Fruit fly (Drosophila melanogaster) whole organism, embryonic: ENCODE measurements around the gene CG44008.

Source experiments
- Adf1 ChIP-seq: fragments of 200-800 bp; sonication (Bioruptor generic); IDR thresholded peaks from 2 replicates; pipeline ENCODE4 v1.3.6; 2022; ENCODE audit warnings: missing biosample characterization, missing genetic modification characterization
- Atf6 ChIP-seq: fragments of 200-800 bp; sonication (Bioruptor generic); IDR thresholded peaks from 2 replicates; pipeline ENCODE4 v1.3.6; 2022; ENCODE audit warnings: missing biosample characterization, missing genetic modification characterization
- Bteb2 ChIP-seq: fragments of 200-800 bp; sonication (Bioruptor generic); optimal IDR thresholded peaks from 2 replicates; lab custom pipeline; 2016; ENCODE audit warnings: missing biosample characterization, missing genetic modification characterization
- CG11247 ChIP-seq: fragments of 200-800 bp; sonication (Bioruptor generic); IDR thresholded peaks from 2 replicates; pipeline ENCODE4 v1.3.6; 2022; ENCODE audit warnings: missing biosample characterization, missing genetic modification characterization
- CG12071 ChIP-seq: fragments of 200-800 bp; sonication (Bioruptor generic); optimal IDR thresholded peaks from 3 replicates; lab custom pipeline; 2018; ENCODE audit warnings: missing biosample characterization, mild to moderate bottlenecking, missing genetic modification characterization
- CG12219 ChIP-seq: fragments of 200-800 bp; sonication (Bioruptor generic); optimal IDR thresholded peaks from 3 replicates; lab custom pipeline; 2018; ENCODE audit warnings: missing biosample characterization, mild to moderate bottlenecking, missing genetic modification characterization
- CG1233 ChIP-seq: fragments of 200-800 bp; sonication (Bioruptor generic); optimal IDR thresholded peaks from 4 replicates; lab custom pipeline; 2018; ENCODE audit warnings: missing biosample characterization, mild to moderate bottlenecking, missing genetic modification characterization
- CG14014 ChIP-seq: fragments of 200-800 bp; sonication (Bioruptor generic); IDR thresholded peaks from 2 replicates; pipeline ENCODE4 v1.3.6; 2022; ENCODE audit warnings: missing biosample characterization, missing genetic modification characterization
- CG15073 ChIP-seq: fragments of 200-800 bp; sonication (Bioruptor generic); optimal IDR thresholded peaks from 2 replicates; lab custom pipeline; 2016; ENCODE audit warnings: missing biosample characterization, missing genetic modification characterization
- CG16863 ChIP-seq: fragments of 200-800 bp; sonication (Bioruptor generic); optimal IDR thresholded peaks from 3 replicates; lab custom pipeline; 2016; ENCODE audit warnings: missing biosample characterization, missing genetic modification characterization
- CG18476 ChIP-seq: fragments of 200-800 bp; sonication (Bioruptor generic); optimal IDR thresholded peaks from 2 replicates; lab custom pipeline; 2016; ENCODE audit warnings: missing biosample characterization, mild to moderate bottlenecking, missing genetic modification characterization
- CG2199 ChIP-seq: fragments of 200-800 bp; sonication (Bioruptor generic); IDR thresholded peaks from 3 replicates; pipeline ENCODE4 v1.3.6; 2022; ENCODE audit warnings: missing biosample characterization, missing genetic modification characterization
- CG3065 ChIP-seq: fragments of 200-800 bp; sonication (Bioruptor generic); optimal IDR thresholded peaks from 2 replicates; lab custom pipeline; 2016; ENCODE audit warnings: missing biosample characterization, missing genetic modification characterization
- CG31388 ChIP-seq: fragments of 200-800 bp; sonication (Bioruptor generic); optimal IDR thresholded peaks from 2 replicates; lab custom pipeline; 2016; ENCODE audit warnings: missing biosample characterization, missing genetic modification characterization
- CG3281 ChIP-seq: fragments of 200-800 bp; sonication (Bioruptor generic); optimal IDR thresholded peaks from 3 replicates; lab custom pipeline; 2017; ENCODE audit warnings: missing biosample characterization, mild to moderate bottlenecking, missing genetic modification characterization
- CG34376 ChIP-seq: fragments of 200-800 bp; sonication (Bioruptor generic); optimal IDR thresholded peaks from 2 replicates; lab custom pipeline; 2018; ENCODE audit warnings: missing biosample characterization, mild to moderate bottlenecking, missing genetic modification characterization
- CG6272 ChIP-seq: fragments of 200-800 bp; sonication (Bioruptor generic); IDR thresholded peaks from 2 replicates; pipeline ENCODE4 v1.3.6; 2022; ENCODE audit warnings: missing biosample characterization, missing genetic modification characterization
- CG6791 ChIP-seq: fragments of 200-800 bp; sonication (Bioruptor generic); IDR thresholded peaks from 3 replicates; pipeline ENCODE4 v1.3.6; 2022; ENCODE audit warnings: missing biosample characterization, missing genetic modification characterization; ENCODE audit not compliant: partially characterized antibody
- CG7372 ChIP-seq: fragments of 200-800 bp; sonication (Bioruptor generic); IDR thresholded peaks from 2 replicates; pipeline ENCODE4 v1.3.6; 2022; ENCODE audit warnings: missing biosample characterization, missing genetic modification characterization
- CG8478 ChIP-seq: fragments of >200 bp; optimal IDR thresholded peaks from 2 replicates; lab custom pipeline; 2018
- CG8924 ChIP-seq: fragments of 200-800 bp; optimal IDR thresholded peaks from 3 replicates; lab custom pipeline; 2019; ENCODE audit warnings: missing biosample characterization, mild to moderate bottlenecking, missing genetic modification characterization, moderate library complexity
- CG9932 ChIP-seq: fragments of 200-800 bp; sonication (Bioruptor generic); IDR thresholded peaks from 2 replicates; pipeline ENCODE4 v1.3.6; 2022; ENCODE audit warnings: missing biosample characterization, missing genetic modification characterization
- CrebB ChIP-seq: fragments of 200-800 bp; sonication (Bioruptor generic); optimal IDR thresholded peaks from 3 replicates; lab custom pipeline; 2018; ENCODE audit warnings: missing biosample characterization, mild to moderate bottlenecking, missing genetic modification characterization
- Dll ChIP-seq: fragments of 200-800 bp; sonication (Bioruptor generic); IDR thresholded peaks from 4 replicates; pipeline ENCODE4 v1.3.6; 2022; ENCODE audit warnings: missing biosample characterization, missing genetic modification characterization; ENCODE audit not compliant: partially characterized antibody
- Hand ChIP-seq: fragments of 200-800 bp; sonication (Bioruptor generic); optimal IDR thresholded peaks from 2 replicates; lab custom pipeline; 2017; ENCODE audit warnings: mild to moderate bottlenecking, missing biosample characterization, missing genetic modification reagents, missing genetic modification characterization
- Hmr ChIP-seq: fragments of 200-800 bp; sonication (Bioruptor generic); optimal IDR thresholded peaks from 3 replicates; lab custom pipeline; 2017; ENCODE audit warnings: mild to moderate bottlenecking, missing biosample characterization, missing genetic modification reagents, missing genetic modification characterization
- MBD-R2 ChIP-seq: fragments of 200-800 bp; sonication (Bioruptor generic); IDR thresholded peaks from 2 replicates; pipeline ENCODE4 v1.3.6; 2022; ENCODE audit warnings: missing biosample characterization, missing genetic modification characterization
- Med ChIP-seq: fragments of 200-800 bp; sonication (Bioruptor generic); peaks from one replicate; lab custom pipeline; 2016; ENCODE audit warnings: missing biosample characterization, missing genetic modification characterization, mild to moderate bottlenecking, inconsistent platforms, moderate library complexity
- Meics ChIP-seq: fragments of 200-800 bp; sonication (Bioruptor generic); optimal IDR thresholded peaks from 2 replicates; lab custom pipeline; 2017; ENCODE audit warnings: missing biosample characterization, mild to moderate bottlenecking, missing genetic modification characterization
- NfI ChIP-seq: fragments of 200-800 bp; sonication (Bioruptor generic); optimal IDR thresholded peaks from 3 replicates; lab custom pipeline; 2018; ENCODE audit warnings: missing biosample characterization, mild to moderate bottlenecking, missing genetic modification characterization, moderate library complexity
- Usf ChIP-seq: fragments of 200-800 bp; sonication (Bioruptor generic); optimal IDR thresholded peaks from 2 replicates; lab custom pipeline; 2017; ENCODE audit warnings: missing genotype, missing biosample characterization, missing genetic modification characterization
- ara ChIP-seq: fragments of 200-800 bp; sonication (Bioruptor generic); IDR thresholded peaks from 2 replicates; pipeline ENCODE4 v1.3.6; 2022; ENCODE audit warnings: missing biosample characterization, missing genetic modification characterization
- cg ChIP-seq: fragments of 200-800 bp; sonication (Bioruptor generic); optimal IDR thresholded peaks from 3 replicates; lab custom pipeline; 2019; ENCODE audit warnings: missing biosample characterization, mild to moderate bottlenecking, missing genetic modification characterization, moderate library complexity
- chinmo ChIP-seq: fragments of 200-800 bp; sonication (Bioruptor generic); IDR thresholded peaks from 4 replicates; pipeline ENCODE4 v1.3.6; 2022; ENCODE audit warnings: missing biosample characterization, missing genetic modification characterization; ENCODE audit not compliant: partially characterized antibody
- dm ChIP-seq: fragments of 200-800 bp; sonication (Bioruptor generic); optimal IDR thresholded peaks from 3 replicates; lab custom pipeline; 2016; ENCODE audit warnings: missing biosample characterization, missing genetic modification characterization
- dpn ChIP-seq, 2 experiments: fragments of 200-800 bp; sonication (Bioruptor generic); optimal IDR thresholded peaks; 3 replicates each; lab custom pipeline; 2016; ENCODE audit warnings: missing biosample characterization in 2 of 2, missing genetic modification characterization in 2 of 2
- gce ChIP-seq: fragments of 200-800 bp; sonication (Bioruptor generic); IDR thresholded peaks from 3 replicates; pipeline ENCODE4 v1.3.6; 2022; ENCODE audit warnings: missing biosample characterization, missing genetic modification characterization
- her ChIP-seq: fragments of 200-800 bp; sonication (Bioruptor generic); optimal IDR thresholded peaks from 2 replicates; lab custom pipeline; 2016; ENCODE audit warnings: missing biosample characterization, missing genetic modification characterization
- inv ChIP-seq: fragments of 200-800 bp; sonication (Bioruptor generic); IDR thresholded peaks from 2 replicates; pipeline ENCODE4 v1.3.6; 2022; ENCODE audit warnings: missing biosample characterization, missing genetic modification characterization; ENCODE audit not compliant: partially characterized antibody
- jumu ChIP-seq: fragments of 200-800 bp; sonication (Bioruptor generic); optimal IDR thresholded peaks from 3 replicates; lab custom pipeline; 2016; ENCODE audit warnings: missing biosample characterization, missing genetic modification characterization
- luna ChIP-seq: fragments of 200-800 bp; sonication (Bioruptor generic); optimal IDR thresholded peaks from 2 replicates; lab custom pipeline; 2016; ENCODE audit warnings: missing biosample characterization, missing genetic modification characterization
- nerfin-1 ChIP-seq: fragments of 200-800 bp; sonication (Bioruptor generic); optimal IDR thresholded peaks from 3 replicates; lab custom pipeline; 2019; ENCODE audit warnings: missing biosample characterization, mild to moderate bottlenecking, missing genetic modification characterization, moderate library complexity
- onecut ChIP-seq: fragments of 200-800 bp; sonication (Bioruptor generic); IDR thresholded peaks from 2 replicates; pipeline ENCODE4 v1.3.6; 2022; ENCODE audit warnings: missing biosample characterization, missing genetic modification characterization
- repo ChIP-seq: fragments of 200-800 bp; sonication (Bioruptor generic); optimal IDR thresholded peaks from 2 replicates; lab custom pipeline; 2016; ENCODE audit warnings: missing biosample characterization, missing genetic modification characterization
- schlank ChIP-seq: fragments of 200-800 bp; sonication (Bioruptor generic); optimal IDR thresholded peaks from 2 replicates; lab custom pipeline; 2018; ENCODE audit warnings: missing biosample characterization, mild to moderate bottlenecking, missing genetic modification characterization
- sd ChIP-seq: fragments of 200-800 bp; sonication (Bioruptor generic); optimal IDR thresholded peaks from 3 replicates; lab custom pipeline; 2018; ENCODE audit warnings: missing biosample characterization, mild to moderate bottlenecking, missing genetic modification characterization, moderate library complexity
- shn ChIP-seq: fragments of 200-800 bp; sonication (Bioruptor generic); optimal IDR thresholded peaks from 3 replicates; lab custom pipeline; 2016; ENCODE audit warnings: missing biosample characterization, missing genetic modification characterization
- sim ChIP-seq: fragments of 200-800 bp; sonication (Bioruptor generic); IDR thresholded peaks from 2 replicates; pipeline ENCODE4 v1.3.6; 2022; ENCODE audit warnings: missing biosample characterization, missing genetic modification characterization
- tll ChIP-seq, 2 experiments: fragments of 200-800 bp in 1 of 2; fragments of >200 bp in 1 of 2; sonication (Bioruptor generic) in 1 of 2; optimal IDR thresholded peaks; 2 replicates each; lab custom pipeline; 2017 to 2019; ENCODE audit warnings: missing biosample characterization in 2 of 2, missing genetic modification characterization in 2 of 2, mild to moderate bottlenecking in 1 of 2, moderate library complexity in 1 of 2
- z ChIP-seq: fragments of 200-800 bp; sonication (Bioruptor generic); IDR thresholded peaks from 3 replicates; pipeline ENCODE4 v1.3.6; 2022; ENCODE audit warnings: missing biosample characterization, missing genetic modification characterization

CG44008 gene

DNA sequence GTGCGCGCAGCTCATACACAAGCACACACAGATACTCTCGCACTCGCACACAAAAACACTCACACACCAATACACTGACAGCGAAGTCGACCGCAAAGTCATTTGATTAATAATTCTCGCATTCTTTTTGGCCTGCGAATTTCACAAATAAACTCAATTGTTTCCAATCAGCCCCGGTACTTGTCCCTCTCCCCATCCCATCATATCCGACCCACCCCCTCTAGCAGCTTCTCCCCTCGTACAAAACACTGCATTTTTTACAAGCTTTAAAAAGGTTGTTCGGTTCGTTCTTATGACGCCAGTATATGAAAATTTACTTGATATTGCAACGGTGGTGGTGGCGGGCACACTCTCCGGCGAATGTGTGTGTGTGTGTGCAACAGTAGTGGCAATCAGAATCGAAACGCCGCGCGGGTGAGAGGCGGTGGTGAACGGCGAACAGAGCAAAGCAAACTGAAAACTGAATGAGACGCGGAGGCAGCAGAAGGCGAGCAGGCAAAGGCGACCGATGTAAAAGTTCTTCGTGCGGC lies 34.5 kb downstream of the CG44008 start (continued):
- TF ChIP-seq CG3281 (GFP tag; lab: Kevin White, UChicago), result peak; percentile 10
- no peak for TF ChIP-seq CG1233
- TF ChIP-seq Dll (GFP tag; lab: Robert Waterston, UW), result no peak
- TF ChIP-seq CG16863 (GFP tag; lab: Kevin White, UChicago), result peak; percentile 46
- TF ChIP-seq Usf, result no peak
- peak; percentile 34 for TF ChIP-seq her (GFP tag; lab: Kevin White, UChicago)
- no peak for TF ChIP-seq jumu (GFP tag; lab: Kevin White, UChicago)
- peak; percentile 52 for TF ChIP-seq CG34376 (GFP tag; lab: Kevin White, UChicago)
- peak; percentile 37; the same call in 1 of the 2 replicates for TF ChIP-seq Atf6 (GFP tag; lab: Robert Waterston, UW)
- peak in 1 of 2 experiments; percentile 10 for TF ChIP-seq tll (GFP tag; optimal IDR thresholded peaks at IDR 0.05; lab: Kevin White, UChicago)
- no peak for TF ChIP-seq Bteb2 (GFP tag; lab: Kevin White, UChicago)
- TF ChIP-seq Med (GFP tag; lab: Kevin White, UChicago), result peak; percentile 94
- TF ChIP-seq sd (tag; lab: Kevin White, UChicago), result peak; percentile 84
- TF ChIP-seq onecut (GFP tag; lab: Robert Waterston, UW), result peak; percentile 57
- peak; percentile 60 for TF ChIP-seq nerfin-1
- TF ChIP-seq MBD-R2, result peak; percentile 31; the same call in 1 of the 2 replicates
- TF ChIP-seq CG12219 (GFP tag; lab: Kevin White, UChicago), result peak; percentile 9
- TF ChIP-seq chinmo (GFP tag; lab: Robert Waterston, UW), result peak; percentile 98
- peak; percentile 68; the same call in 1 of the 3 replicates for TF ChIP-seq gce (GFP tag; lab: Robert Waterston, UW)
- 0 out of 3 replicates have a peak, but pooled peaks have one; percentile 74 for TF ChIP-seq CG2199 (GFP tag; lab: Robert Waterston, UW)
- TF ChIP-seq Adf1 (GFP tag; lab: Robert Waterston, UW), result peak; percentile 83
- peak; percentile 8 for TF ChIP-seq NfI (GFP tag; lab: Kevin White, UChicago)
- TF ChIP-seq Hand (GFP tag; lab: Kevin White, UChicago), result peak; percentile 12
- peak; percentile 87 for TF ChIP-seq CG15073 (GFP tag; lab: Kevin White, UChicago)
- TF ChIP-seq CG8924 (tag; lab: Kevin White, UChicago), result peak; percentile 14
- TF ChIP-seq CG6791, result peak; percentile 60; the same call in 1 of the 3 replicates
- TF ChIP-seq schlank (tag; lab: Kevin White, UChicago), result peak; percentile 22
- TF ChIP-seq CrebB (tag; lab: Kevin White, UChicago), result peak; percentile 7
- TF ChIP-seq CG14014 (GFP tag; lab: Robert Waterston, UW), result peak; percentile 24; the same call in 1 of the 2 replicates
- peak; percentile 18 for TF ChIP-seq shn (GFP tag; lab: Kevin White, UChicago)
- peak; percentile 57 for TF ChIP-seq Hmr
- no peak for TF ChIP-seq luna
- TF ChIP-seq repo (GFP tag; lab: Kevin White, UChicago), result peak; percentile 48
- TF ChIP-seq cg (GFP tag; lab: Kevin White, UChicago), result peak; percentile 98
- TF ChIP-seq inv, result peak; percentile 23; the same call in 1 of the 2 replicates
- 0 out of 2 replicates have a peak, but pooled peaks have one; percentile 8 for TF ChIP-seq CG9932 (GFP tag; lab: Robert Waterston, UW)
- no peak for TF ChIP-seq CG3065 (GFP tag; lab: Kevin White, UChicago)
- peak; percentile 52 for TF ChIP-seq CG12071 (GFP tag; lab: Kevin White, UChicago)
- no peak for TF ChIP-seq sim (GFP tag; lab: Robert Waterston, UW)
- 0 out of 2 replicates have a peak, but pooled peaks have one; percentile 42 for TF ChIP-seq ara
- TF ChIP-seq CG7372 (GFP tag; lab: Robert Waterston, UW), result no peak
- peak; percentile 39 for TF ChIP-seq dm (GFP tag; lab: Kevin White, UChicago)
- TF ChIP-seq CG31388 (GFP tag; lab: Kevin White, UChicago), result no peak
- peak; percentile 80 for TF ChIP-seq CG8478 (lab: Kevin White, UChicago)
- TF ChIP-seq CG11247 (GFP tag; lab: Robert Waterston, UW), result 0 out of 2 replicates have a peak, but pooled peaks have one; percentile 10
- TF ChIP-seq CG18476 (GFP tag; lab: Kevin White, UChicago), result no peak
- TF ChIP-seq CG6272 (GFP tag; lab: Robert Waterston, UW), result 0 out of 2 replicates have a peak, but pooled peaks have one; percentile 15
- no peak for TF ChIP-seq Meics (GFP tag; lab: Kevin White, UChicago)
- 0 out of 3 replicates have a peak, but pooled peaks have one; percentile 38 for TF ChIP-seq z (GFP tag; lab: Robert Waterston, UW)
- TF ChIP-seq dpn (GFP tag; optimal IDR thresholded peaks at IDR 0.05; lab: Kevin White, UChicago), result peak in 1 of 2 experiments; percentile 5
